Fruit fly (Drosophila melanogaster): ENCODE data around the gene CG46306.

DNA sequence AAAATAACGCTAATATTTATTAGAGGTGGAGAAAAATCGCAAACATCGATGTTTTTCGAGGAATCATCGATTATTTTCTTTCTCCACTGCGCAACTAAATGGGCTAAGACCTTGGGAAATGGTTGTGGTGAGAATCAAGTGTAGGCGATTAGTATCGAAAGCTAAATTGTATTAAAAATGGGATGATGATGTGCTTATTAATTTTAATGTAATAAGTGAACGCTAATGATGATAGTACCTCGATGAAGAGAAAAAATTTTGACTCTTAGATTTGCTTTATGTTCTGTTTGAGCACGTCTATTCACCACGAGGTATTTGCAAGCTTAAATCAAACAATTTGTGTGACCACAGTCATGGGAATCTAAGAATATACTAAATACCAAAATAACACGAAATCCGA lies 32.0 kb downstream of the CG46306 start, which contains the start of the genes Rai1 and CG13005:
- TF ChIP-seq CG3919 (GFP tag; optimal IDR thresholded peaks at IDR 0.05) (no peak), Eip78C (GFP tag) (peak; percentile 36), CG11902 (GFP tag; optimal IDR thresholded peaks at IDR 0.05) (no peak), Lpt (GFP tag; optimal IDR thresholded peaks at IDR 0.05) (no peak), CG32006 (GFP tag; optimal IDR thresholded peaks at IDR 0.05) (no peak), Eip75B (GFP tag; optimal IDR thresholded peaks at IDR 0.05) (no peak)
